Fruit fly (Drosophila melanogaster): ENCODE data around the gene fh.
A peak's percentile ranks its signal among the peaks of the same experiment; 100 is the strongest.

Gene fh

dm6 chrX:9163110-9163509 is 14.2 kb upstream of the fh start, which contains the start of gene mei-P26 (continued):
- TF ChIP-seq vfl (GFP tag; optimal IDR thresholded peaks at IDR 0.05) (no peak), exex (tag; optimal IDR thresholded peaks at IDR 0.05) (peak; percentile 17), zfh1 (GFP tag; IDR thresholded peaks at IDR 0.05) (no peak), CG9437 (GFP tag; optimal IDR thresholded peaks at IDR 0.05) (peak; percentile 44), Dll (GFP tag; IDR thresholded peaks at IDR 0.05; ENCODE audit: partially characterized antibody) (peak; percentile 79), schlank (tag; optimal IDR thresholded peaks at IDR 0.05) (no peak), CG15011 (GFP tag; optimal IDR thresholded peaks at IDR 0.05) (no peak), pan (optimal IDR thresholded peaks at IDR 0.05) (no peak), pan (GFP tag; optimal IDR thresholded peaks at IDR 0.05 in 1 of 2, IDR thresholded peaks at IDR 0.05 in 1 of 2) (no peak), CG18011 (GFP tag; optimal IDR thresholded peaks at IDR 0.05) (no peak), HLH4C (GFP tag; IDR thresholded peaks at IDR 0.05; ENCODE audit: partially characterized antibody) (peak; percentile 81), Dp (GFP tag; optimal IDR thresholded peaks at IDR 0.05) (peak; percentile 51), CG8290 (GFP tag; optimal IDR thresholded peaks at IDR 0.05) (no peak), CG8290 (tag; optimal IDR thresholded peaks at IDR 0.05) (peak in 1 of 2 experiments; percentile 38), CG12299 (tag; optimal IDR thresholded peaks at IDR 0.05) (no peak), CG16863 (GFP tag; optimal IDR thresholded peaks at IDR 0.05) (no peak), CG2889 (GFP tag; IDR thresholded peaks at IDR 0.05) (no peak), tup (GFP tag; optimal IDR thresholded peaks at IDR 0.05) (no peak), Hmx (GFP tag; optimal IDR thresholded peaks at IDR 0.05) (no peak), HmgD (GFP tag; optimal IDR thresholded peaks at IDR 0.05) (no peak), gfzf (GFP tag; optimal IDR thresholded peaks at IDR 0.05) (peak; percentile 0), Fer2 (tag; optimal IDR thresholded peaks at IDR 0.05) (no peak), H2.0 (GFP tag; IDR thresholded peaks at IDR 0.05) (no peak), Nf-YC (tag; optimal IDR thresholded peaks at IDR 0.05) (no peak), CG12219 (GFP tag; optimal IDR thresholded peaks at IDR 0.05) (no peak), Hmr (GFP tag; optimal IDR thresholded peaks at IDR 0.05) (no peak), CG31365 (tag; optimal IDR thresholded peaks at IDR 0.05) (no peak), ems (GFP tag; optimal IDR thresholded peaks at IDR 0.05) (no peak), CG30020 (tag; optimal IDR thresholded peaks at IDR 0.05) (no peak), NfI (GFP tag; optimal IDR thresholded peaks at IDR 0.05) (no peak), Opbp (GFP tag; IDR thresholded peaks at IDR 0.05; ENCODE audit: partially characterized antibody) (peak; percentile 87), B-H1 (GFP tag; IDR thresholded peaks at IDR 0.05) (no peak), CG34224 (GFP tag; IDR thresholded peaks at IDR 0.05; ENCODE audit: partially characterized antibody) (peak; percentile 82), eyg (GFP tag; optimal IDR thresholded peaks at IDR 0.05) (no peak), GATAe (GFP tag; conservative IDR thresholded peaks at IDR 0.05) (no peak), CG4730 (GFP tag; IDR thresholded peaks at IDR 0.05) (no peak), CG12236 (GFP tag; optimal IDR thresholded peaks at IDR 0.05) (no peak), scrt (GFP tag; optimal IDR thresholded peaks at IDR 0.05) (no peak), tio (GFP tag; optimal IDR thresholded peaks at IDR 0.05) (no peak), sr (GFP tag; IDR thresholded peaks at IDR 0.05) (0 out of 3 replicates have a peak, but pooled peaks have one; percentile 11), Elba2 (GFP tag; optimal IDR thresholded peaks at IDR 0.05) (no peak), Rx (GFP tag; IDR thresholded peaks at IDR 0.05) (no peak), aop (GFP tag; IDR thresholded peaks at IDR 0.05) (no peak), Dek (tag; optimal IDR thresholded peaks at IDR 0.05) (no peak), jigr1 (GFP tag; IDR thresholded peaks at IDR 0.05) (no peak), Hr78 (GFP tag; optimal IDR thresholded peaks at IDR 0.05) (no peak), CG8924 (tag; optimal IDR thresholded peaks at IDR 0.05) (no peak), CG4820 (GFP tag; optimal IDR thresholded peaks at IDR 0.05) (no peak), odd (GFP tag; optimal IDR thresholded peaks at IDR 0.05) (no peak), sim (GFP tag; IDR thresholded peaks at IDR 0.05) (no peak), ind (GFP tag; optimal IDR thresholded peaks at IDR 0.05) (no peak), CG15601 (tag; optimal IDR thresholded peaks at IDR 0.05) (no peak)
